Fruit fly (Drosophila melanogaster) whole organism, embryonic: ENCODE measurements around the gene CG32645.

Experiments used
- Awh ChIP-seq: fragments of 200-800 bp; sonication (Bioruptor generic); IDR thresholded peaks from 2 replicates; pipeline ENCODE4, ENCODE4 v1.3.6; 2022; ENCODE audit warnings: missing biosample characterization, missing genetic modification characterization
- Bgb ChIP-seq: fragments of 200-800 bp; sonication (Bioruptor generic); IDR thresholded peaks from 2 replicates; pipeline ENCODE4 v1.3.6; 2022; ENCODE audit warnings: missing biosample characterization, missing genetic modification characterization; ENCODE audit not compliant: partially characterized antibody
- Blimp-1 ChIP-seq: fragments of 200-800 bp; sonication (Bioruptor generic); optimal IDR thresholded peaks from 3 replicates; lab custom pipeline; 2018; ENCODE audit warnings: missing biosample characterization, missing genetic modification characterization, mild to moderate bottlenecking, moderate library complexity, missing genetic modification reagents
- CG10366 ChIP-seq: fragments of 200-800 bp; sonication (Bioruptor generic); IDR thresholded peaks from 2 replicates; pipeline ENCODE4 v1.3.6; 2022; ENCODE audit warnings: missing biosample characterization, missing genetic modification characterization
- CG11456 ChIP-seq: fragments of 200-800 bp; sonication (Bioruptor generic); IDR thresholded peaks from 3 replicates; pipeline ENCODE4 v1.3.6; 2022; ENCODE audit warnings: missing biosample characterization, missing genetic modification characterization
- CG12769 ChIP-seq: fragments of 200-800 bp; sonication (Bioruptor generic); optimal IDR thresholded peaks from 2 replicates; lab custom pipeline; 2019; ENCODE audit warnings: missing biosample characterization, mild to moderate bottlenecking, missing genetic modification characterization, moderate library complexity
- CG13624 ChIP-seq: fragments of 200-800 bp; sonication (Bioruptor generic); optimal IDR thresholded peaks from 2 replicates; lab custom pipeline; 2016; ENCODE audit warnings: missing biosample characterization, missing genetic modification characterization
- CG14860 ChIP-seq: fragments of 200-800 bp; sonication (Bioruptor generic); IDR thresholded peaks from 3 replicates; pipeline ENCODE4 v1.3.6; 2022; ENCODE audit warnings: missing biosample characterization, missing genetic modification characterization; ENCODE audit not compliant: partially characterized antibody
- CG15479 ChIP-seq: fragments of 200-800 bp; sonication (Bioruptor generic); optimal IDR thresholded peaks from 3 replicates; lab custom pipeline; 2019; ENCODE audit warnings: missing biosample characterization, mild to moderate bottlenecking, missing genetic modification characterization, moderate library complexity
- CG17802 ChIP-seq: fragments of 200-800 bp; sonication (Bioruptor generic); optimal IDR thresholded peaks from 2 replicates; lab custom pipeline; 2018; ENCODE audit warnings: missing biosample characterization, mild to moderate bottlenecking, missing genetic modification characterization, moderate library complexity
- CG2116 ChIP-seq: fragments of 200-800 bp; sonication (Bioruptor generic); optimal IDR thresholded peaks from 3 replicates; lab custom pipeline; 2018; ENCODE audit warnings: missing biosample characterization, mild to moderate bottlenecking, missing genetic modification characterization
- CG2129 ChIP-seq: fragments of 200-800 bp; sonication (Bioruptor generic); IDR thresholded peaks from 2 replicates; pipeline ENCODE4 v1.3.6; 2022; ENCODE audit warnings: missing biosample characterization, missing genetic modification characterization; ENCODE audit not compliant: partially characterized antibody
- CG42726 ChIP-seq: fragments of 200-800 bp; sonication (Bioruptor generic); IDR thresholded peaks from 2 replicates; pipeline ENCODE4 v1.3.6; 2022; ENCODE audit warnings: missing biosample characterization, missing genetic modification characterization; ENCODE audit not compliant: partially characterized antibody
- CG6254 ChIP-seq: fragments of 200-800 bp; sonication (Bioruptor generic); optimal IDR thresholded peaks from 3 replicates; lab custom pipeline; 2017; ENCODE audit warnings: mild to moderate bottlenecking, missing biosample characterization, missing genetic modification reagents, missing genetic modification characterization
- CG6791 ChIP-seq: fragments of 200-800 bp; sonication (Bioruptor generic); IDR thresholded peaks from 3 replicates; pipeline ENCODE4 v1.3.6; 2022; ENCODE audit warnings: missing biosample characterization, missing genetic modification characterization; ENCODE audit not compliant: partially characterized antibody
- CG7963 ChIP-seq: fragments of 200-800 bp; sonication (Bioruptor generic); IDR thresholded peaks from 3 replicates; pipeline ENCODE4 v1.3.6; 2022; ENCODE audit warnings: missing biosample characterization, missing genetic modification characterization; ENCODE audit not compliant: partially characterized antibody
- CG8359 ChIP-seq: fragments of 200-800 bp; sonication (Bioruptor generic); optimal IDR thresholded peaks from 2 replicates; lab custom pipeline; 2017; ENCODE audit warnings: missing biosample characterization, mild to moderate bottlenecking, missing genetic modification characterization, borderline replicate concordance
- CG9876 ChIP-seq: fragments of 200-800 bp; sonication (Bioruptor generic); optimal IDR thresholded peaks from 2 replicates; lab custom pipeline; 2016; ENCODE audit warnings: missing biosample characterization, missing genetic modification characterization
- CrebB ChIP-seq: fragments of 200-800 bp; sonication (Bioruptor generic); optimal IDR thresholded peaks from 3 replicates; lab custom pipeline; 2018; ENCODE audit warnings: missing biosample characterization, mild to moderate bottlenecking, missing genetic modification characterization
- D ChIP-seq, 2 experiments: fragments of 200-800 bp in 1 of 2; fragments of >200 bp in 1 of 2; sonication (Bioruptor generic) in 1 of 2; optimal IDR thresholded peaks; 2 replicates in 1 of 2; 3 replicates in 1 of 2; lab custom pipeline; 2017; ENCODE audit warnings: mild to moderate bottlenecking in 1 of 2, missing biosample characterization in 1 of 2, missing genetic modification characterization in 1 of 2, missing genetic modification reagents in 1 of 2
- Doc3 ChIP-seq: fragments of 200-800 bp; sonication (Bioruptor generic); IDR thresholded peaks from 3 replicates; pipeline ENCODE4 v1.3.6; 2022; ENCODE audit warnings: missing biosample characterization, missing genetic modification characterization; ENCODE audit not compliant: partially characterized antibody
- Drgx ChIP-seq: fragments of 200-800 bp; sonication (Bioruptor generic); IDR thresholded peaks from 2 replicates; pipeline ENCODE4 v1.3.6; 2022; ENCODE audit warnings: missing biosample characterization, missing genetic modification characterization
- ERR ChIP-seq: fragments of 200-800 bp; sonication (Bioruptor generic); optimal IDR thresholded peaks from 2 replicates; lab custom pipeline; 2016; ENCODE audit warnings: missing biosample characterization, missing genetic modification characterization
- Ets65A ChIP-seq: fragments of 200-800 bp; sonication (Bioruptor generic); peaks from one replicate; lab custom pipeline; 2016; ENCODE audit warnings: missing biosample characterization, missing genetic modification characterization
- H2.0 ChIP-seq: fragments of 200-800 bp; sonication (Bioruptor generic); IDR thresholded peaks from 2 replicates; pipeline ENCODE4 v1.3.6; 2022; ENCODE audit warnings: missing biosample characterization, missing genetic modification characterization
- Hand ChIP-seq: fragments of 200-800 bp; sonication (Bioruptor generic); optimal IDR thresholded peaks from 2 replicates; lab custom pipeline; 2017; ENCODE audit warnings: mild to moderate bottlenecking, missing biosample characterization, missing genetic modification reagents, missing genetic modification characterization
- Hr3 ChIP-seq: fragments of 200-800 bp; sonication (Bioruptor generic); optimal IDR thresholded peaks from 3 replicates; lab custom pipeline; 2016; ENCODE audit warnings: missing biosample characterization, missing genetic modification characterization
- MBD-R2 ChIP-seq: fragments of 200-800 bp; sonication (Bioruptor generic); IDR thresholded peaks from 2 replicates; pipeline ENCODE4 v1.3.6; 2022; ENCODE audit warnings: missing biosample characterization, missing genetic modification characterization
- Oaz ChIP-seq: fragments of 200-800 bp; sonication (Bioruptor generic); IDR thresholded peaks from 2 replicates; pipeline ENCODE4 v1.3.6; 2022; ENCODE audit warnings: missing biosample characterization, missing genetic modification characterization
- Sin3A ChIP-seq: fragments of >200 bp; optimal IDR thresholded peaks from 2 replicates; lab custom pipeline; 2018
- Stat92E ChIP-seq, 3 experiments: fragments of >200 bp in 2 of 3; fragments of 200-800 bp in 1 of 3; sonication (Bioruptor generic) in 1 of 3; optimal IDR thresholded peaks; 2 replicates each; lab custom pipeline; 2017 to 2019; ENCODE audit warnings: missing biosample characterization in 3 of 3, missing genetic modification characterization in 3 of 3, mild to moderate bottlenecking in 1 of 3, moderate library complexity in 1 of 3
- ara ChIP-seq: fragments of 200-800 bp; sonication (Bioruptor generic); IDR thresholded peaks from 2 replicates; pipeline ENCODE4 v1.3.6; 2022; ENCODE audit warnings: missing biosample characterization, missing genetic modification characterization
- bbx ChIP-seq: fragments of 200-800 bp; sonication (Bioruptor generic); IDR thresholded peaks from 2 replicates; pipeline ENCODE4 v1.3.6; 2022; ENCODE audit warnings: missing biosample characterization, missing genetic modification characterization; ENCODE audit not compliant: partially characterized antibody
- cwo ChIP-seq: fragments of 200-800 bp; sonication (Bioruptor generic); optimal IDR thresholded peaks from 3 replicates; lab custom pipeline; 2017; ENCODE audit warnings: missing biosample characterization, missing genetic modification characterization, mild to moderate bottlenecking, moderate library complexity, missing genetic modification reagents
- dm ChIP-seq: fragments of 200-800 bp; sonication (Bioruptor generic); optimal IDR thresholded peaks from 3 replicates; lab custom pipeline; 2016; ENCODE audit warnings: missing biosample characterization, missing genetic modification characterization
- hb ChIP-seq: fragments of 200-800 bp; sonication (Bioruptor generic); IDR thresholded peaks from 3 replicates; pipeline ENCODE4 v1.3.6; 2022; ENCODE audit warnings: missing biosample characterization, missing genetic modification characterization; ENCODE audit not compliant: partially characterized antibody
- her ChIP-seq: fragments of 200-800 bp; sonication (Bioruptor generic); optimal IDR thresholded peaks from 2 replicates; lab custom pipeline; 2016; ENCODE audit warnings: missing biosample characterization, missing genetic modification characterization
- jigr1 ChIP-seq: fragments of 200-800 bp; sonication (Bioruptor generic); IDR thresholded peaks from 3 replicates; pipeline ENCODE4 v1.3.6; 2022; ENCODE audit warnings: missing biosample characterization, missing genetic modification characterization
- jing ChIP-seq: fragments of 200-800 bp; sonication (Bioruptor generic); optimal IDR thresholded peaks from 2 replicates; lab custom pipeline; 2018; ENCODE audit warnings: missing biosample characterization, mild to moderate bottlenecking, missing genetic modification characterization
- nom ChIP-seq: fragments of 200-800 bp; sonication (Bioruptor generic); optimal IDR thresholded peaks from 2 replicates; lab custom pipeline; 2017; ENCODE audit warnings: missing biosample characterization, missing genetic modification characterization, mild to moderate bottlenecking, moderate library complexity, missing genetic modification reagents
- org-1 ChIP-seq: fragments of 200-800 bp; sonication (Bioruptor generic); optimal IDR thresholded peaks from 2 replicates; lab custom pipeline; 2017; ENCODE audit warnings: missing biosample characterization, missing genetic modification characterization
- pnt ChIP-seq: fragments of 200-800 bp; sonication (Bioruptor generic); optimal IDR thresholded peaks from 3 replicates; lab custom pipeline; 2016; ENCODE audit warnings: missing biosample characterization, missing genetic modification characterization
- sens-2 ChIP-seq: fragments of 200-800 bp; sonication (Bioruptor generic); IDR thresholded peaks from 2 replicates; pipeline ENCODE4 v1.3.6; 2022; ENCODE audit warnings: missing biosample characterization, missing genetic modification characterization
- sna ChIP-seq: fragments of 200-800 bp; sonication (Bioruptor generic); IDR thresholded peaks from 2 replicates; pipeline ENCODE4 v1.3.6; 2022; ENCODE audit warnings: missing biosample characterization, missing genetic modification characterization; ENCODE audit not compliant: partially characterized antibody
- tgo ChIP-seq: fragments of 200-800 bp; sonication (Bioruptor generic); IDR thresholded peaks from 3 replicates; pipeline ENCODE4 v1.3.6; 2022; ENCODE audit warnings: missing biosample characterization, missing genetic modification characterization
- zen2 ChIP-seq: fragments of 200-800 bp; sonication (Bioruptor generic); IDR thresholded peaks from 3 replicates; pipeline ENCODE4 v1.3.6; 2022; ENCODE audit warnings: missing biosample characterization, missing genetic modification characterization; ENCODE audit not compliant: partially characterized antibody

CG32645 gene

dm6 chrX:13145858-13146257 is 6.9 kb downstream of the CG32645 start:
- TF ChIP-seq Oaz (no peak), sens-2 (no peak), CG15479 (no peak), tgo (GFP tag; lab: Robert Waterston, UW) (0 out of 3 replicates have a peak, but pooled peaks have one; percentile 2), Blimp-1 (GFP tag; lab: Kevin White, UChicago) (peak; percentile 87)
- TF ChIP-seq, all 482 proteins: peak for 2

- TF ChIP-seq CG42726 (GFP tag; lab: Robert Waterston, UW): no peak
- TF ChIP-seq D (optimal IDR thresholded peaks at IDR 0.05; lab: Kevin White, UChicago): no peak
- TF ChIP-seq D (GFP tag; optimal IDR thresholded peaks at IDR 0.05; lab: Kevin White, UChicago): no peak
- TF ChIP-seq nom (GFP tag; lab: Kevin White, UChicago): peak; percentile 11
- TF ChIP-seq Drgx: peak; percentile 24; the same call in 1 of the 2 replicates
- TF ChIP-seq MBD-R2 (GFP tag; lab: Robert Waterston, UW): no peak
- TF ChIP-seq pnt (GFP tag; lab: Kevin White, UChicago): no peak
- TF ChIP-seq, all 482 proteins: peak for 2
Observed at dm6 chrX:13149083-13149482, 10.1 kb downstream of the CG32645 start.

- TF ChIP-seq zen2 (GFP tag; lab: Robert Waterston, UW) (peak; percentile 90), CG6791 (peak; percentile 90), ara (peak; percentile 6; the same call in 1 of the 2 replicates), CG2116 (GFP tag; lab: Kevin White, UChicago) (peak; percentile 41), CG11456 (GFP tag; lab: Robert Waterston, UW) (no peak), CG8359 (no peak), bbx (peak; percentile 94), Stat92E (GFP tag; optimal IDR thresholded peaks at IDR 0.05; lab: Kevin White, UChicago) (no peak), Doc3 (GFP tag; lab: Robert Waterston, UW) (peak; percentile 87), Bgb (peak; percentile 92), CG6254 (GFP tag; lab: Kevin White, UChicago) (no peak), cwo (GFP tag; lab: Kevin White, UChicago) (peak; percentile 19), Ets65A (GFP tag; lab: Kevin White, UChicago) (no peak), CG9876 (GFP tag; lab: Kevin White, UChicago) (no peak), dm (peak; percentile 94), CrebB (tag; lab: Kevin White, UChicago) (no peak), Awh (no peak), jigr1 (GFP tag; lab: Robert Waterston, UW) (no peak), CG2129 (GFP tag; lab: Robert Waterston, UW) (peak; percentile 59; the same call in 1 of the 2 replicates), H2.0 (GFP tag; lab: Robert Waterston, UW) (no peak), org-1 (GFP tag; lab: Kevin White, UChicago) (no peak), Sin3A (lab: Kevin White, UChicago) (peak; percentile 38), CG12769 (tag; lab: Kevin White, UChicago) (no peak), her (GFP tag; lab: Kevin White, UChicago) (no peak), jing (GFP tag; lab: Kevin White, UChicago) (no peak), sna (GFP tag; lab: Robert Waterston, UW) (peak; percentile 88), Hand (GFP tag; lab: Kevin White, UChicago) (no peak), ERR (GFP tag; lab: Kevin White, UChicago) (no peak), CG14860 (GFP tag; lab: Robert Waterston, UW) (peak; percentile 75), Hr3 (no peak), CG17802 (tag; lab: Kevin White, UChicago) (no peak), CG7963 (GFP tag; lab: Robert Waterston, UW) (peak; percentile 68), CG13624 (GFP tag; lab: Kevin White, UChicago) (no peak), hb (GFP tag; lab: Robert Waterston, UW) (peak; percentile 74), CG42726 (GFP tag; lab: Robert Waterston, UW) (peak; percentile 84), CG10366 (GFP tag; lab: Robert Waterston, UW) (no peak)
Observed at dm6 chrX:13154783-13155182, 15.8 kb downstream of the CG32645 start, which contains the start of the genes CG4318 and CG4332. CG4318 (minus strand) TSS chrX:13154924. CG4332 (plus strand) TSS chrX:13155038.
